Worm (Caenorhabditis elegans) whole organism, mixed stage, embryonic: ENCODE results near the gene srxa-9.

ENCODE experiments used
- blmp-1 ChIP-seq: fragments of 150-350 bp; optimal IDR thresholded peaks from 2 replicates; lab custom pipeline; 2014; ENCODE audit warnings: missing biosample characterization, missing genetic modification characterization
- ceh-83 ChIP-seq: fragments of 200-800 bp; sonication (Bioruptor generic); optimal IDR thresholded peaks from 2 replicates; lab custom pipeline; 2018; ENCODE audit warnings: mild to moderate bottlenecking, missing genetic modification characterization, missing compliant biosample characterization
- ham-2 ChIP-seq: fragments of 200-800 bp; sonication (Bioruptor generic); optimal IDR thresholded peaks from 2 replicates; lab custom pipeline; 2018; ENCODE audit warnings: mild to moderate bottlenecking, missing genetic modification characterization, missing compliant biosample characterization
- lin-13 ChIP-seq: fragments of 150-350 bp; optimal IDR thresholded peaks from 2 replicates; lab custom pipeline; 2014; ENCODE audit warnings: missing biosample characterization, missing genetic modification characterization
- nhr-12 ChIP-seq: fragments of 150-350 bp; optimal IDR thresholded peaks from 2 replicates; lab custom pipeline; 2014; ENCODE audit warnings: missing biosample characterization, missing genetic modification characterization
- nhr-76 ChIP-seq: sonication (generic microtip); optimal IDR thresholded peaks from 2 replicates; lab custom pipeline; 2017; ENCODE audit warnings: missing biosample characterization, missing genetic modification characterization
- pha-4 ChIP-seq: fragments of 150-350 bp; optimal IDR thresholded peaks from 2 replicates; lab custom pipeline; 2018; ENCODE audit warnings: missing biosample characterization, missing genetic modification reagents, missing genetic modification characterization
- unc-62 ChIP-seq: fragments of 150-350 bp; optimal IDR thresholded peaks from 2 replicates; lab custom pipeline; 2014; ENCODE audit warnings: missing biosample characterization, missing genetic modification reagents, missing genetic modification characterization
- ztf-11 ChIP-seq: fragments of 150-350 bp; optimal IDR thresholded peaks from 2 replicates; lab custom pipeline; 2014; ENCODE audit warnings: missing biosample characterization, missing genetic modification characterization

DNA sequence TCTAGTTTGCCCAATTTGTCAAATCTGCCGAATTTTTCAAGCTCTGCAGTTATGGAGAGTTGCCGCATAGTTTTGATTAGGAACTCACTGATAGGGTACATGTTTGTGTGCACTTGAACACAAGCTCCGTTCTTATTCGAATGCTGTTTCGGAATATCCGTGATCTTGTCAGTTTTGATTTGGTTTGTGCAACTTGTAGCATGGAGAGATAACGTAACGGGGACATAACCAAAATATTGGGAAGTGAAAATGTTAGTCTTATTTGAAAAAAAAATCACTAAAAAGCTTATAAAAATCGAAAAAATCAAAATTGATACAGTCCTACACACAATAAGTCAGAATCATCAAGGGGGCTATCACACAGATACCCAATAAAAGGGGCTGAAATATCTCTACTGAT, 35.2 kb downstream of the srxa-9 start, which contains the start of gene Y7A5A.24:
- TF ChIP-seq unc-62 (GFP tag; lab: Kevin White, UChicago): no peak
- no peak for TF ChIP-seq blmp-1 (tag; lab: Kevin White, UChicago)
- TF ChIP-seq ztf-11 (tag; lab: Kevin White, UChicago): no peak
- TF ChIP-seq nhr-76 (tag; lab: Kevin White, UChicago): no peak
- TF ChIP-seq nhr-12: no peak
- no peak for TF ChIP-seq ham-2 (GFP tag; lab: Kevin White, UChicago)
- TF ChIP-seq lin-13 (tag; lab: Kevin White, UChicago): no peak
- no peak for TF ChIP-seq ceh-83 (GFP tag; lab: Kevin White, UChicago)
- no peak for TF ChIP-seq pha-4 (tag; lab: Kevin White, UChicago)
